Worm (Caenorhabditis elegans) whole organism, L2 larva: ENCODE measurements around the gene F31F4.17.

Experiments
- elt-1 ChIP-seq: fragments of 150-350 bp; optimal IDR thresholded peaks from 2 replicates; lab custom pipeline; 2014; ENCODE audit warnings: missing biosample characterization, missing genetic modification characterization
- elt-3 ChIP-seq: sonication (generic microtip); optimal IDR thresholded peaks from 2 replicates; lab custom pipeline; 2017; ENCODE audit warnings: missing biosample characterization, missing genetic modification characterization
- nhr-23 ChIP-seq: fragments of 150-350 bp; optimal IDR thresholded peaks from 2 replicates; lab custom pipeline; 2014; ENCODE audit warnings: missing biosample characterization, missing genetic modification reagents, missing genetic modification characterization
- snpc-4 ChIP-seq: fragments of 150-350 bp; optimal IDR thresholded peaks from 2 replicates; lab custom pipeline; 2014; ENCODE audit warnings: missing biosample characterization, missing genetic modification characterization
- ztf-1 ChIP-seq: fragments of 200-800 bp; sonication (Bioruptor generic); conservative IDR thresholded peaks from 2 replicates; pipeline ENCODE4 v1.3.6; 2022; ENCODE audit warnings: missing genetic modification characterization, missing compliant biosample characterization
- ztf-11 ChIP-seq: sonication (generic microtip); optimal IDR thresholded peaks from 2 replicates; lab custom pipeline; 2017; ENCODE audit warnings: missing biosample characterization, missing genetic modification characterization

The F31F4.17 gene

DNA sequence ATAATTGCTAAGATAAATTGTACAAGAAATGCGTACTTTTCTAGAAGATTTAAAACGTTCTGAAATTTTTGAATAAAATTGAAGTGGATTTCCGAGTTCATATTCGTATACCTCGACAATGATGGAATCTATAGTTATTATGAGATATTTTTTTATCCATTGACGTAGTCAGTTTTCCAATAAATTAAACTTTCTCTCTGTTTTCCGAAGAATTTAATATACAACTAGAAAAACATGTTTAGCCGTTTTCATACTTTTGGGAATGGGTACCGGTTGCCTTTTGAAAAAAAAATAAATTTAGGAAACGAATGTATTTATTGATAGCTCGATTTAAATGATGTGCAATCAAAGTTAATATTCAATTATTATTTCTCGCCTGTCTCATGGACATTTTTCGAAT, 51.3 kb downstream of the F31F4.17 start, which contains the start of gene srw-109:
Gene srw-109 (minus strand): TSS at position 101 of the 400 bp plus-strand sequence.
- TF ChIP-seq snpc-4 (tag; lab: Kevin White, UChicago) (no peak), ztf-1 (GFP tag; lab: Robert Waterston, UW) (no peak), elt-1 (tag; lab: Kevin White, UChicago) (no peak), ztf-11 (tag; lab: Kevin White, UChicago) (no peak), elt-3 (tag; lab: Kevin White, UChicago) (no peak), nhr-23 (no peak)
